Worm (Caenorhabditis elegans): ENCODE data around the gene pqn-74.

ce11 chrIV:13309636-13310035, 21.6 kb downstream of the pqn-74 start:
- TF ChIP-seq him-1 (tag; optimal IDR thresholded peaks at IDR 0.05) (no peak), W03F9.2 (tag; optimal IDR thresholded peaks at IDR 0.05) (no peak)
